Worm (Caenorhabditis elegans): ENCODE results near the gene kcnl-1.

Gene kcnl-1

DNA sequence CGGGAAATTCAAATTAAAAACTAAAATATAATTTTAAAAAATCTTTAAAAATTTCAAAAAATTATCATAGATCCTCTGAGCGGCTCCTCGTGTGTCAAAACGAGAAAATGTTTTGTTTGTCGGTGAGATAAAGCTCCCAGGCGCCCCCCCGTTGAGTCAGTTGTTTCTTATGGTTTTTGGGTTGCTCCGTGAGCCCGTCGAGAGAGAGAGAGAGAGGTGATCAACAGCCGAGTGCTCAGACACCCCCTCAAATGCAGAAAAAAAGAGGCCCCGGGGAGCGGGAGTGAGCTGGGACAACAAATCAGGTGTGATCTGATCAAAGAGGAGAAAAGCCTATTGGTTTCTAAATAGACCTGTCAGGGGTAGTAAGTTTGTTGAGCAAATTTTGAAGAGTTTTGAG, 18.5 kb upstream of the kcnl-1 start:
- TF ChIP-seq F13H6.1 (tag; optimal IDR thresholded peaks at IDR 0.05) = no peak
- TF ChIP-seq nhr-23 (tag; optimal IDR thresholded peaks at IDR 0.05) = no peak
- TF ChIP-seq fos-1 (tag; optimal IDR thresholded peaks at IDR 0.05) = no peak
- no peak for TF ChIP-seq elt-3 (tag; optimal IDR thresholded peaks at IDR 0.05)
- TF ChIP-seq skn-1 (tag; optimal IDR thresholded peaks at IDR 0.05) = no peak
- TF ChIP-seq ztf-1 (GFP tag; conservative IDR thresholded peaks at IDR 0.05) = no peak

DNA sequence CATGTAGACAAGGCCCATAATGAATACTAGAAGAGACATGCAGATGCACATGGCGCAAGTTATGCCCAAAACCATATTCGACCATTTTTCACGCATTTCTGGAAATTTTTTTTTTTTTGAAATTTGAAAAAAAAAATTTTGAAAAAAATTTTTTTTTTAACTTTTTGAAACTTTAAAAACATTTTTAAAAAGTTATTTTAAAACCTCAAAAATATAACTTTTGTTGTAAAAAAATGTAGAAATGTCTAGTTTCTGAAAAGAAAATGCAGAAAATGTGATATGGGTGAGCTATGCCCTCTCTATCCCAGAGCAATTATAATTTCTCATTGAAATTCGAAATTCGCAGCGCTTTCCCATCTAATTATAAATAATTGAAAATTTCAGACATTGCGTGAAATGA, 15.5 kb upstream of the kcnl-1 start, which contains the start of gene Y43F8B.20:
Y43F8B.20 (minus strand) TSS at position 101 of the 400 bp plus-strand sequence.
- TF ChIP-seq skn-1 (tag; optimal IDR thresholded peaks at IDR 0.05) (no peak), nhr-129 (tag; optimal IDR thresholded peaks at IDR 0.05) (no peak), lsy-2 (tag; optimal IDR thresholded peaks at IDR 0.05) (no peak), mbf-1 (tag; optimal IDR thresholded peaks at IDR 0.05) (no peak), crh-2 (tag; optimal IDR thresholded peaks at IDR 0.05) (no peak), dmd-4 (tag; optimal IDR thresholded peaks at IDR 0.05) (no peak)

DNA sequence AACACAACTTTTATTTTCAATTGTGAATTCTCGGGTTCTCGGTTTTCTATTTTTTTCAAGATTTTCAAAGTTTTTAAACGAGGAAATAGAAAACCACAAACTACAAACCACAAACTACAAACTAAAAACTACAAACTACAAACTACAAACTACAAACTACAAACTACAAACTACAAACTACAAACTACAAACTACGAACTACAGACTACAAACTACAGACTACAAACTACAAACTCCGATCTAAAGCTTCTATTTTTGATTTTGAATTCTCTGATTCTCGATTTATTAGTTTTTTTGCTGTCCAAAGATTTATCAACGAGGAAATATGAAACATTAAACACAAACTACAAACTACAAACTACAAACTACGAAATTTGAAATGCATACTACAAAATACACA, 14.9 kb upstream of the kcnl-1 start:
- TF ChIP-seq nhr-77 (tag; optimal IDR thresholded peaks at IDR 0.05) = no peak
- no peak for TF ChIP-seq elt-3 (tag; optimal IDR thresholded peaks at IDR 0.05)
- no peak for TF ChIP-seq nhr-237 (tag; optimal IDR thresholded peaks at IDR 0.05)
- TF ChIP-seq R02D3.7 (tag; optimal IDR thresholded peaks at IDR 0.05) = no peak
- TF ChIP-seq unc-39 (tag; optimal IDR thresholded peaks at IDR 0.05) = no peak
- no peak for TF ChIP-seq dmd-4 (tag; optimal IDR thresholded peaks at IDR 0.05)
- no peak for TF ChIP-seq lin-11 (tag; optimal IDR thresholded peaks at IDR 0.05)

DNA sequence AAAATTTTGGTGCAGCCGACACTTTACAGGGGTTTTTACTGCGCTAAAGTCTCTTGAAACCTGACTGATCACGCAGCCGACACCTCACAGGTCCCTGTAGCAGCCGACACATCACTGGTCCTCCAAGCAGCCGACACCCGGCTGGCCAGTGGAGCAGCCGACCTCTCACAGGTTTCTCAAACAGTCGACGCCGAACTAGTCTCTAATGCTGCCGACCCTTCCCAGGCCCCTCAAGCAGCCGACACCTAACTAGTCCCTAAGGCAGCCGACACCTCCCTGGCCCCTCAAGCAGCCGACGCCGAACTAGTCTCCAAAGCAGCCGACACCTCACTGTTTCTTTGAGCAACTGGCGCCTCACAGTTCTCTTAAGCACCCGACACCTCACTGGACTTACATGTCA, 9.8 kb upstream of the kcnl-1 start:
- no peak for TF ChIP-seq unc-39 (tag; optimal IDR thresholded peaks at IDR 0.05)
- no peak for TF ChIP-seq unc-62 (GFP tag; optimal IDR thresholded peaks at IDR 0.05)
- no peak for TF ChIP-seq lin-39 (tag; optimal IDR thresholded peaks at IDR 0.05)
- TF ChIP-seq mab-5 (tag; optimal IDR thresholded peaks at IDR 0.05) = no peak
- TF ChIP-seq F13H6.1 (tag; optimal IDR thresholded peaks at IDR 0.05) = no peak

DNA sequence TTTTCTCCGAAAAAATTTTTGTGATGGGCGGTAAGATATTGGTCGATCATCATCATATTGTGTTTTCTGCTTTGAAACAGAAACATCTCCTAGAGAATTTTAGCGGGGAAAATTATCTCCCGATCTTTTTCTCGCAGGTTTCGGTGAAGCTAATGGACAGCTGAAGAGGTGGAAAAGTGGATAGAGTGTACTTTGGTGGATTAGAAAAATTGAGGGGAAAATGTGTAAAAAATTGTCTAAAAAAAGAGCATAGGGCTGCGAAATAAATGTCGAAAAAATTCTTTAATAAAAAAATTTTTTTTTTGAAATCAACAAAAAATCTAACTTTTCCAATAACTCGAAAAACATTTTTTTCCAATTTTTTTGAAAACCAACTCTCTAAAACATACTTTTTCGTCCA, 9.3 kb upstream of the kcnl-1 start, which contains the start of gene oac-1:
oac-1 (minus strand) TSS at position 101 of the 400 bp plus-strand sequence.
- no peak for TF ChIP-seq blmp-1 (tag; optimal IDR thresholded peaks at IDR 0.05; ENCODE audit: insufficient read depth)
- no peak for TF ChIP-seq dmd-4 (tag; optimal IDR thresholded peaks at IDR 0.05)
- TF ChIP-seq nhr-237 (tag; optimal IDR thresholded peaks at IDR 0.05) = no peak
- TF ChIP-seq ama-1 (optimal IDR thresholded peaks at IDR 0.05) = no peak
- TF ChIP-seq nhr-23 (tag; optimal IDR thresholded peaks at IDR 0.05) = no peak

DNA sequence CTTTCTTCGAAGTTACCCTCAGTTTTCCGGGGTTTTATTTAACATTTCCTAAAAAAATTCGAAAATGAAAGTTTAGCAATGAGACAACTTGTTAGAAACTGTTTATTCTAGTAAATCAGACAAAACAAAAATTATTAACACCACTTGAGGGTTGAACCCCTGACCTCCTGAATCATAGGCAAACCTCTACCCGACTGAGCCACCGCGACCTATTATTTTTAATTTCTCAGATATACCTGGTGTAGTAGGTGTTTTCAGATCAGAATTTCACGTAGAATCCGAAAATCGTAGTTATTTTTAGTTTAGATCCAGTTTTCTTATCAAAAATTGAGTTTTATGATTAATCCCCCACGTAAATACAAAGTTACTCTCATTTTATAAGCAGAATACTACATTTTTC, 4.9 kb downstream of the kcnl-1 start:
- TF ChIP-seq gmeb-1 (tag; optimal IDR thresholded peaks at IDR 0.05) = no peak
- no peak for TF ChIP-seq ztf-11 (tag; optimal IDR thresholded peaks at IDR 0.05)
- no peak for TF ChIP-seq elt-3 (tag; optimal IDR thresholded peaks at IDR 0.05)
- no peak for TF ChIP-seq fos-1 (tag; optimal IDR thresholded peaks at IDR 0.05)

DNA sequence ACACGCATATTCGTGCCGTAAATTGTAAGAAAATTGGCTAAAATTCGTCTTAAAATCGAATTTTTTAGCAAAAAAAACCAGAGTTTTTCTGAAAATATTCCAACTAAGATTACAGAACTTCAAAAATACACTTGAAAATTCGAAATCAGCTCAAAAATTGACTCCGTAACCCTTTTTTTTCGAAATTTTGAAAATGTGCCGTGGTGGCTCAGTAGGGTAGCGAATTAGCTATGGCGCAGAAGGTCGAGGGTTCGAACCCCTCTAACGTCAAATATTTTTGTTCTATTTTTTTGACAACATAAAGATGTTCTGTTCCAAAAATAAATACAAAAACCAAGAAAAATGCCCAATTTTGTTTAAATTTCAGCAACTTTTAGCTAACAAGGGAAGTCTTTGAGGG, 14.3 kb downstream of the kcnl-1 start:
- TF ChIP-seq nhr-21 (tag; optimal IDR thresholded peaks at IDR 0.05) (no peak), snpc-4 (tag; optimal IDR thresholded peaks at IDR 0.05) (no peak), egl-27 (tag; optimal IDR thresholded peaks at IDR 0.05) (no peak), nhr-129 (tag; optimal IDR thresholded peaks at IDR 0.05) (no peak), ztf-4 (tag; optimal IDR thresholded peaks at IDR 0.05) (no peak), skn-1 (tag; optimal IDR thresholded peaks at IDR 0.05) (no peak), sma-9 (GFP tag; optimal IDR thresholded peaks at IDR 0.05) (no peak), sma-9 (tag; optimal IDR thresholded peaks at IDR 0.05) (no peak), blmp-1 (tag; optimal IDR thresholded peaks at IDR 0.05; ENCODE audit: insufficient read depth) (no peak), ztf-11 (tag; optimal IDR thresholded peaks at IDR 0.05) (no peak), gmeb-1 (tag; optimal IDR thresholded peaks at IDR 0.05) (no peak), nhr-6 (tag; optimal IDR thresholded peaks at IDR 0.05) (no peak), dmd-4 (tag; optimal IDR thresholded peaks at IDR 0.05) (no peak), nhr-23 (tag; optimal IDR thresholded peaks at IDR 0.05) (no peak), lin-13 (GFP tag; optimal IDR thresholded peaks at IDR 0.05) (no peak), fos-1 (tag; optimal IDR thresholded peaks at IDR 0.05) (no peak), F13H6.1 (tag; optimal IDR thresholded peaks at IDR 0.05) (no peak), C34F6.9 (tag; optimal IDR thresholded peaks at IDR 0.05) (no peak), unc-39 (tag; optimal IDR thresholded peaks at IDR 0.05) (no peak), sem-4 (tag; optimal IDR thresholded peaks at IDR 0.05) (no peak)
